Fruit fly (Drosophila melanogaster) whole organism, prepupa: ENCODE measurements around the gene CG14712.

Experiments used
- CG9139 ChIP-seq: fragments of 200-800 bp; sonication (Bioruptor generic); optimal IDR thresholded peaks from 3 replicates; lab custom pipeline; 2017; ENCODE audit warnings: missing biosample characterization, mild to moderate bottlenecking, missing genetic modification characterization
- Ets96B ChIP-seq: fragments of 200-800 bp; optimal IDR thresholded peaks from 2 replicates; lab custom pipeline; 2019; ENCODE audit warnings: missing biosample characterization, mild to moderate bottlenecking, missing genetic modification characterization, moderate library complexity
- Lpt ChIP-seq: fragments of 200-800 bp; sonication (Bioruptor generic); optimal IDR thresholded peaks from 3 replicates; lab custom pipeline; 2016; ENCODE audit warnings: missing biosample characterization, missing genetic modification characterization
- Sox15 ChIP-seq: fragments of 200-800 bp; sonication (Bioruptor generic); optimal IDR thresholded peaks from 3 replicates; lab custom pipeline; 2016; ENCODE audit warnings: missing biosample characterization, missing genetic modification characterization
- cyc ChIP-seq: fragments of 200-800 bp; sonication (Bioruptor generic); optimal IDR thresholded peaks from 3 replicates; lab custom pipeline; 2016; ENCODE audit warnings: missing biosample characterization, missing genetic modification characterization
- lz ChIP-seq: fragments of 200-800 bp; sonication (Bioruptor generic); optimal IDR thresholded peaks from 3 replicates; lab custom pipeline; 2016; ENCODE audit warnings: missing biosample characterization, missing genetic modification characterization
- salr ChIP-seq, 2 experiments: fragments of 200-800 bp; sonication (Bioruptor generic); optimal IDR thresholded peaks; 3 replicates each; lab custom pipeline; 2016 to 2018; ENCODE audit warnings: missing biosample characterization in 2 of 2, missing genetic modification characterization in 2 of 2, mild to moderate bottlenecking in 1 of 2

DNA sequence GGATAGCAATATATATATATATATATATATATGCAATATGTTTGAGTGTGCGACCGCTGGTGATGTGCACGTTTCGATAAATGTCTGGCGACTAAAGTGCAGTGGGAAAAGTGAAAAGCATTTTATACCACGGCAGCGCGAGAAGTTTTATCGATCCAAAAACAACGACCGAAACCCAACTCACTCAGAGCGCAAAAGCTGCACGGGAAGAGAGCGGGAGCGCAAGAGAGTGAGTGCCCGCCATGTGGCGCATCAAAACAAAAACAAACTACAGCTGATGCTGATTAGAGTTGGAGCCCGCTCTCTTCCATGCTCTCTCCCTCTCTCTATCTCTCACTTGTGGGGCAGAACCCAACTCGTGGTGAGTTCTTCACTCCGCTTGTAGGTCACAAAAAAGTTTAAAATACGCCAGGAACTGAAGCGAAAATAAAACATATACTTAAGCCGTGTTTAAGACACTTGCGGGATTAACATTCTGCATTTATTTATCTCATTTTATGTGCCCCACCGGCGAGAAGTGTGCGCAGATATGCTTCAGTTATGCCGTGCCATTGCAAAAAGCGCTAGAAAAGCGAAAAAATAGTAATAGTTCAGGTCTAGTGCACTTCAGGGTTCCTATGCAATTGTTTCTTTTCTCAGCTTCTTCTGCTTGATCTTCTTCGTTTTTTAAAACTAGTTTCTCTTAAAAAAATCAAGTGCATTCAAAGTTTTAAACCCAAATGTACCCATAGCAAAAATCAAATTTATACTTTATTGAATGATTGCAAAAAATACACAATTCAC, 23.7 kb upstream of the CG14712 start:
- peak; percentile 25 for TF ChIP-seq Ets96B (tag; lab: Kevin White, UChicago)
- no peak for TF ChIP-seq salr (GFP tag; optimal IDR thresholded peaks at IDR 0.05; lab: Kevin White, UChicago)
- peak; percentile 72 for TF ChIP-seq CG9139 (GFP tag; lab: Kevin White, UChicago)
- TF ChIP-seq lz (GFP tag; lab: Kevin White, UChicago) = no peak
- no peak for TF ChIP-seq cyc (GFP tag; lab: Kevin White, UChicago)
- TF ChIP-seq Sox15 (GFP tag; lab: Kevin White, UChicago) = no peak
- TF ChIP-seq Lpt (GFP tag; lab: Kevin White, UChicago) = no peak
